Worm (Caenorhabditis elegans) whole organism, late embryonic: ENCODE results near the gene T26A8.4.

Source experiments
- Y22D7AL.16 ChIP-seq: sonication (generic microtip); optimal IDR thresholded peaks from 2 replicates; lab custom pipeline; 2016; ENCODE audit warnings: missing genetic modification characterization, missing compliant biosample characterization
- ama-1 ChIP-seq: fragments of 150-350 bp; optimal IDR thresholded peaks from 2 replicates; lab custom pipeline; 2014
- ceh-14 ChIP-seq: sonication (generic microtip); optimal IDR thresholded peaks from 2 replicates; lab custom pipeline; 2016; ENCODE audit warnings: missing genotype, missing genetic modification characterization, missing compliant biosample characterization
- ceh-18 ChIP-seq: sonication (generic microtip); optimal IDR thresholded peaks from 2 replicates; lab custom pipeline; 2016; ENCODE audit warnings: missing genetic modification characterization, missing compliant biosample characterization
- ceh-19 ChIP-seq: fragments of 200-800 bp; sonication (Bioruptor generic); optimal IDR thresholded peaks from 2 replicates; lab custom pipeline; 2018; ENCODE audit warnings: mild to moderate bottlenecking, missing genetic modification characterization, missing compliant biosample characterization
- ceh-2 ChIP-seq: sonication (generic microtip); optimal IDR thresholded peaks from 2 replicates; lab custom pipeline; 2016; ENCODE audit warnings: missing genotype, missing genetic modification characterization, missing compliant biosample characterization
- ceh-22 ChIP-seq: sonication (generic microtip); optimal IDR thresholded peaks from 2 replicates; lab custom pipeline; 2017; ENCODE audit warnings: missing biosample characterization, missing genetic modification characterization
- ceh-24 ChIP-seq: sonication (generic microtip); optimal IDR thresholded peaks from 2 replicates; lab custom pipeline; 2016; ENCODE audit warnings: mild to moderate bottlenecking, missing genetic modification characterization, missing compliant biosample characterization
- ceh-30 ChIP-seq: fragments of 150-350 bp; optimal IDR thresholded peaks from 2 replicates; lab custom pipeline; 2014; ENCODE audit warnings: missing biosample characterization, missing genetic modification characterization
- ceh-31 ChIP-seq: sonication (generic microtip); optimal IDR thresholded peaks from 2 replicates; lab custom pipeline; 2016; ENCODE audit warnings: missing genetic modification characterization, missing compliant biosample characterization
- ceh-34 ChIP-seq: sonication (generic microtip); optimal IDR thresholded peaks from 2 replicates; lab custom pipeline; 2016; ENCODE audit warnings: mild to moderate bottlenecking, missing genetic modification characterization, missing compliant biosample characterization
- ceh-45 ChIP-seq: fragments of 200-800 bp; sonication (Bioruptor generic); IDR thresholded peaks from 2 replicates; pipeline ENCODE4 v1.3.6; 2022; ENCODE audit warnings: missing genetic modification reagents, missing genetic modification characterization, missing compliant biosample characterization
- ceh-48 ChIP-seq: sonication (generic microtip); optimal IDR thresholded peaks from 2 replicates; lab custom pipeline; 2016; ENCODE audit warnings: missing genetic modification characterization, inconsistent platforms, missing compliant biosample characterization
- ceh-6 ChIP-seq: fragments of 200-800 bp; sonication (Bioruptor generic); optimal IDR thresholded peaks from 2 replicates; lab custom pipeline; 2018; ENCODE audit warnings: mild to moderate bottlenecking, missing genetic modification characterization, missing compliant biosample characterization
- che-1 ChIP-seq: sonication (generic microtip); optimal IDR thresholded peaks from 2 replicates; lab custom pipeline; 2016; ENCODE audit warnings: mild to moderate bottlenecking, missing genetic modification characterization, missing compliant biosample characterization
- dve-1 ChIP-seq: sonication (generic microtip); optimal IDR thresholded peaks from 2 replicates; lab custom pipeline; 2017; ENCODE audit warnings: antibody characterized with exemption, mild to moderate bottlenecking, missing genetic modification characterization, missing compliant biosample characterization
- elt-2 ChIP-seq: sonication (generic microtip); optimal IDR thresholded peaks from 2 replicates; lab custom pipeline; 2016; ENCODE audit warnings: missing genetic modification reagents, missing genetic modification characterization, missing compliant biosample characterization
- elt-4 ChIP-seq: sonication (generic microtip); optimal IDR thresholded peaks from 2 replicates; lab custom pipeline; 2016; ENCODE audit warnings: missing genetic modification characterization, missing compliant biosample characterization
- eyg-1 ChIP-seq: sonication (generic microtip); optimal IDR thresholded peaks from 2 replicates; lab custom pipeline; 2016; ENCODE audit warnings: missing genotype, missing genetic modification characterization, missing compliant biosample characterization
- fax-1 ChIP-seq: sonication (generic microtip); optimal IDR thresholded peaks from 2 replicates; lab custom pipeline; 2016; ENCODE audit warnings: missing genotype, missing genetic modification characterization, missing compliant biosample characterization
- gmeb-2 ChIP-seq: sonication (generic microtip); optimal IDR thresholded peaks from 2 replicates; lab custom pipeline; 2016; ENCODE audit warnings: missing genetic modification characterization, inconsistent platforms, missing compliant biosample characterization
- hlh-13 ChIP-seq: fragments of 200-800 bp; sonication (Bioruptor generic); optimal IDR thresholded peaks from 2 replicates; lab custom pipeline; 2018; ENCODE audit warnings: mild to moderate bottlenecking, missing genetic modification characterization, missing compliant biosample characterization
- hlh-30 ChIP-seq: sonication (generic microtip); optimal IDR thresholded peaks from 2 replicates; lab custom pipeline; 2017; ENCODE audit warnings: antibody characterized with exemption, missing genetic modification characterization, missing compliant biosample characterization; ENCODE audit not compliant: insufficient read depth
- hlh-6 ChIP-seq: sonication (generic microtip); optimal IDR thresholded peaks from 2 replicates; lab custom pipeline; 2016; ENCODE audit warnings: missing genotype, missing genetic modification characterization, missing compliant biosample characterization
- lim-6 ChIP-seq: sonication (generic microtip); optimal IDR thresholded peaks from 2 replicates; lab custom pipeline; 2016; ENCODE audit warnings: missing genetic modification characterization, missing compliant biosample characterization
- nfya-1 ChIP-seq: sonication (generic microtip); optimal IDR thresholded peaks from 2 replicates; lab custom pipeline; 2017; ENCODE audit warnings: missing genetic modification characterization, mild to moderate bottlenecking, missing compliant biosample characterization, antibody characterized with exemption, moderate library complexity
- nhr-11 ChIP-seq: fragments of 150-350 bp; optimal IDR thresholded peaks from 2 replicates; lab custom pipeline; 2014; ENCODE audit warnings: missing biosample characterization, missing genetic modification characterization
- pat-9 ChIP-seq: fragments of 200-800 bp; sonication (Bioruptor generic); optimal IDR thresholded peaks from 2 replicates; lab custom pipeline; 2018; ENCODE audit warnings: mild to moderate bottlenecking, missing genetic modification characterization, moderate library complexity, missing compliant biosample characterization
- pax-1 ChIP-seq: fragments of 150-350 bp; optimal IDR thresholded peaks from 2 replicates; lab custom pipeline; 2014; ENCODE audit warnings: missing biosample characterization, missing genetic modification characterization
- pha-2 ChIP-seq: sonication (generic microtip); optimal IDR thresholded peaks from 2 replicates; lab custom pipeline; 2017; ENCODE audit warnings: mild to moderate bottlenecking, missing genetic modification characterization, missing compliant biosample characterization
- pha-4 ChIP-seq: fragments of 150-350 bp; optimal IDR thresholded peaks from 2 replicates; lab custom pipeline; 2018; ENCODE audit warnings: missing biosample characterization, missing genetic modification reagents, missing genetic modification characterization
- pros-1 ChIP-seq: fragments of 150-350 bp; optimal IDR thresholded peaks from 2 replicates; lab custom pipeline; 2014; ENCODE audit warnings: missing biosample characterization, missing genetic modification reagents, missing genetic modification characterization
- ref-2 ChIP-seq: sonication (generic microtip); optimal IDR thresholded peaks from 2 replicates; lab custom pipeline; 2016; ENCODE audit warnings: missing genetic modification characterization, missing compliant biosample characterization
- rnt-1 ChIP-seq: sonication (generic microtip); optimal IDR thresholded peaks from 2 replicates; lab custom pipeline; 2016; ENCODE audit warnings: missing genetic modification characterization, missing compliant biosample characterization
- sdc-2 ChIP-seq: sonication (generic microtip); optimal IDR thresholded peaks from 2 replicates; lab custom pipeline; 2016; ENCODE audit warnings: missing genotype, missing genetic modification characterization, missing compliant biosample characterization
- tbx-2 ChIP-seq: sonication (generic microtip); optimal IDR thresholded peaks from 2 replicates; lab custom pipeline; 2016; ENCODE audit warnings: missing genetic modification characterization, missing compliant biosample characterization
- unc-3 ChIP-seq, 2 experiments: fragments of 200-800 bp in 1 of 2; sonication (Bioruptor generic) in 1 of 2; sonication (generic microtip) in 1 of 2; conservative IDR thresholded peaks in 1 of 2; optimal IDR thresholded peaks in 1 of 2; 2 replicates each; pipeline versions ENCODE4 v1.3.6 to Lab custom; 2016 to 2022; ENCODE audit warnings: missing compliant biosample characterization in 2 of 2, missing genetic modification characterization in 2 of 2, missing genetic modification reagents in 1 of 2
- unc-42 ChIP-seq: sonication (generic microtip); optimal IDR thresholded peaks from 2 replicates; lab custom pipeline; 2016; ENCODE audit warnings: missing genotype, missing genetic modification characterization, missing compliant biosample characterization
- ztf-16 ChIP-seq: sonication (generic microtip); optimal IDR thresholded peaks from 2 replicates; lab custom pipeline; 2017; ENCODE audit warnings: missing genetic modification characterization, missing compliant biosample characterization

T26A8.4 gene

DNA sequence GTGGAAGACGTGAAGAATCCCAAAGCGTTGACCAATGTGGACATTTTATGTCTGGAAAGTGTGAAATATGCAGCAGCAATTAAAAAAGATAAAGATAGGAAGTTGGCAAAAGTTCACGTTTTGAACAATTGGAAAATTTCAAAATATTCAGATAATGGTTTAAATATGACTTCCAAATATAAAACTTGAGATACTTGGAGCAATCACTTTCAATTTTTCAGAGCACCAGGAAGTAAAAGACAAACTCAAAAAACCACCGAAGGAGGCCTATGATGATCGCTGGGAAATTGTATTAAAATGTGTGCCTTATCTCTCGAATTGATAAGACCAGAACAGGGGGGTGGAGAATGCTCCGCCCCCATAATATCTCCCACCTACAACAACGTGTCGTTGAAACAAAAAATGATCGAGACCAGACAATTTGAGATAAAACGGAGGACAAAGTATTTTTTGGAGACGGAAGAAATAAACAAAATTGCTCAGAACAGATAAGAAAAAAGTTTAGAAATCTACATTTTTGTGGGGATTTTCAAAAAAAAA lies 19.1 kb upstream of the T26A8.4 start, which contains the start of gene eppl-1:
TSS of gene eppl-1 (minus strand) at position 51 of the 540 bp plus-strand sequence.
- TF ChIP-seq eyg-1 (tag; lab: Kevin White, UChicago) (no peak), elt-2 (peak; percentile 37)

DNA sequence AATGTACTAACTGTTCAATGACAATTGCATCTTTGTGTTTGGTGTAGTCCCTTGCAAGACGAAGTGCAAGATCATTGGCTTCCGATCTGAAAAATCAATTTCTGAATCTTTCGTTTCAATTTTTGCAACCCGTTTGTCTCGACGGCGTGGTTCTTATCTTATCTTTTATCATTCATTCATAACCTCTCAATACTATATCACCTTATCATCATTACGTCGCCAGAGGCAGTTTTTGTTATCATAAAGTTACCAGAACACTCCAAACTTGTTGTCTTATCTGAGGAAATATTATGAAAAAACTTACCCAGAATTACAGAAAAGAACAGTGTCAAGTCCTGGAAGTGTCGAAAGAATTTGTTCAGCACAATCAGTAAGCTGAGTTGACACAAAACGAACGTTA lies 17.8 kb upstream of the T26A8.4 start:
- TF ChIP-seq elt-2 (peak; percentile 99), Y22D7AL.16 (no peak)

DNA sequence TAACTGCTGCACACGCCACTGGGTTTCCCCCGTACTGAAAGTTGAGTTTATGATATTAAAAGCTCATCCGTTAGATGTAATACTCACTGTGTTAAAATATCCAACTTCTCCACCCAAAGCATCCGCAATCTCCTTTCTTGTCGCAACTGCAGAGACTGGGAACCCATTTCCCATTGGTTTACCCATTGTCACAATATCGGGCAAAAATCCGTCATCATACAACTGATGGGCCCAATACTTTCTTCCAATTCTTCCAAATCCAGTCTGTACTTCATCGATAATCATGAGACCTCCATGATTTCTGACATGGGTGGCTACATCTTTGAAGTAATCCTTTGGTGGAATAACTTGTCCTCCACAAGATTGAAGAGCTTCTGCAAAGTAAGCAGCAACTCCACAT lies 17.2 kb upstream of the T26A8.4 start:
- TF ChIP-seq ceh-19 (GFP tag; lab: Kevin White, UChicago) (no peak), tbx-2 (tag; lab: Kevin White, UChicago) (no peak), pros-1 (tag; lab: Kevin White, UChicago) (no peak), sdc-2 (no peak), ceh-6 (GFP tag; lab: Kevin White, UChicago) (no peak), nhr-11 (tag; lab: Kevin White, UChicago) (no peak), pha-4 (tag; lab: Kevin White, UChicago) (no peak), ceh-34 (tag; lab: Kevin White, UChicago) (no peak), rnt-1 (no peak), pha-2 (no peak), gmeb-2 (tag; lab: Kevin White, UChicago) (no peak), pat-9 (tag; lab: Kevin White, UChicago) (no peak), ceh-22 (no peak), ceh-24 (tag; lab: Kevin White, UChicago) (no peak), pax-1 (tag; lab: Kevin White, UChicago) (no peak), hlh-6 (tag; lab: Kevin White, UChicago) (no peak), nfya-1 (tag; lab: Kevin White, UChicago) (no peak), hlh-30 (tag; lab: Kevin White, UChicago) (no peak)

DNA sequence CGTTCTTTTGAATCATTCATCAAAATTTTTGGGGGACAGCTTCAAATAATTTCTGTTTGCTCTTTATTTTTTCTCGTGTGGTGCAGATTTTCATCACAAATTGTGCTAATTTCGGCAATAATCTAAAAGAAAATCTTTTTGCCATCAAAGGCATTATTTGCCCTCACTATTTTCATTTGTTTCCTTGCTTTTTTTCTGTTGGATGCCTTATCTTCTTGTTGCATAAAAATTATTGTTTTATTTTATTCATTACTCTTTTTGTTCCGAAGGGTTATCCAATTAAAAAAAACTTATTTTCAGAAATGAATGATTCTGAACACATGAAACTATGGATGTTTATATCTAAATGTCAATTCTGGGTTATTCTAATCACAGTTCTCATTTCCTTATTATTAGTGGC lies 14.2 kb upstream of the T26A8.4 start, which contains the start of gene T01B11.1:
TSS of gene T01B11.1 (plus strand) at position 301 of the 400 bp plus-strand sequence.
- no peak for TF ChIP-seq lim-6 (tag; lab: Kevin White, UChicago)
- no peak for TF ChIP-seq eyg-1 (tag; lab: Kevin White, UChicago)
- TF ChIP-seq Y22D7AL.16, result no peak
- TF ChIP-seq ceh-6 (GFP tag; lab: Kevin White, UChicago), result no peak
- no peak for TF ChIP-seq ceh-2 (tag; lab: Kevin White, UChicago)
- TF ChIP-seq elt-2, result no peak
- TF ChIP-seq pat-9 (tag; lab: Kevin White, UChicago), result no peak
- no peak for TF ChIP-seq ztf-16 (tag; lab: Kevin White, UChicago)
- TF ChIP-seq ref-2 (tag; lab: Kevin White, UChicago), result no peak
- TF ChIP-seq ceh-19 (GFP tag; lab: Kevin White, UChicago), result no peak
- TF ChIP-seq ceh-18 (tag; lab: Kevin White, UChicago), result no peak
- TF ChIP-seq ceh-24 (tag; lab: Kevin White, UChicago), result no peak
- no peak for TF ChIP-seq dve-1 (tag; lab: Kevin White, UChicago)
- TF ChIP-seq ceh-34 (tag; lab: Kevin White, UChicago), result no peak
- TF ChIP-seq pha-4 (tag; lab: Kevin White, UChicago), result no peak
- no peak for TF ChIP-seq ceh-30
- TF ChIP-seq elt-4 (tag; lab: Kevin White, UChicago), result no peak

DNA sequence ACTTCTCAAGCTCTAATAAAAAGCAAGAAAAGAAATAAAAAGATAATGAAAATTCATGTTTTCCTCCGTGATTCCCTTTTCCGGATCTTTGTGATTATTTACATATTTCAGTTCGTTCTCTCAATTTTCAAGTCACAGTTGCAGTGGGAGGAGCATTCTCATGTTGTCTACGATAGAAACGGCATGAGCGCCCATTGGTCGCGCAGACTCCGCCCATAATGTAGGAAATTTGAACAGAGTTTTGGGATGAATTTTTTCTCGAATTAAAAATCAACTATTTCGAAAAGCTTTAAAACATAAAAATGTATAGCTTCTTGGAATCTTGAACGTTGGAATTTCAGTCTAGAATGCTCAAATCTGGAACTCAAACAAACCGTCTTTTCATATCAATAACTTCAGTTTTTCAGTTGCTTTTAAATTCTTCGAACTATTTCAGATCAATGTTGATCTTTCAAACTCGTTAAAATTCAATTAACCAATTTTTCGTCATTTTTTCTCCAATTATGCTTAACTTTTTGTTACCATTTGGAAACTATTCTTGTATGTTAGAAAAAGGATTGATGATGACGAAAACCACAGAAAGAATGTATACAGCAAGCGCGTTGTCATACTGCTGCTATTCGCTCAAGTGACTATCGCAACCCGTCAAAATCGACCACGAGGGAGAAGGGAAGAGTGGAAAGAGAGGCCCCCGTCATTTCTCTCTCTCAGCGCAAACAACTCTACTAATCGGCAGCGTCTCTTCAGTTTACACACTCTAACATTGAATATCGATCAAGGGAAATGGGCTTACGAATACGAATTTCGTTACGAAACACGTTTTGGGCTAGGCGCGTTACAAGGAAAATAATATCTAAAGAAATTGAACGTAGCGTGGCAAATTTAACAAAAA lies 880 bp downstream of the T26A8.4 start:
- TF ChIP-seq ceh-34 (tag; lab: Kevin White, UChicago) (peak; percentile 2), nfya-1 (tag; lab: Kevin White, UChicago) (peak; percentile 99), ceh-48 (peak; percentile 72), ceh-30 (no peak), ceh-45 (no peak), nhr-11 (tag; lab: Kevin White, UChicago) (peak; percentile 22), elt-4 (tag; lab: Kevin White, UChicago) (no peak), hlh-30 (tag; lab: Kevin White, UChicago) (peak; percentile 82), ceh-14 (tag; lab: Kevin White, UChicago) (peak; percentile 48), dve-1 (tag; lab: Kevin White, UChicago) (peak; percentile 27), hlh-13 (peak; percentile 19), tbx-2 (tag; lab: Kevin White, UChicago) (peak; percentile 76), Y22D7AL.16 (no peak), ceh-18 (tag; lab: Kevin White, UChicago) (peak; percentile 52), ama-1 (lab: Kevin White, UChicago) (peak; percentile 87), che-1 (tag; lab: Kevin White, UChicago) (peak; percentile 6), fax-1 (no peak), ceh-31 (tag; lab: Kevin White, UChicago) (peak; percentile 68), unc-42 (tag; lab: Kevin White, UChicago) (peak; percentile 51), unc-3 (GFP tag; conservative IDR thresholded peaks at IDR 0.05; lab: Robert Waterston, UW) (0 out of 2 replicates have a peak, but pooled peaks have one; percentile 27), unc-3 (tag; optimal IDR thresholded peaks at IDR 0.05; lab: Kevin White, UChicago) (no peak), eyg-1 (tag; lab: Kevin White, UChicago) (no peak)
